Fruit fly (Drosophila melanogaster) whole organism, embryonic: ENCODE data around the gene EMC3.

ENCODE experiments used
- Aef1 ChIP-seq: fragments of 200-800 bp; sonication (Bioruptor generic); IDR thresholded peaks from 3 replicates; pipeline ENCODE4 v1.3.6; 2022; ENCODE audit warnings: missing biosample characterization, missing genetic modification characterization
- Atf-2 ChIP-seq: fragments of 200-800 bp; sonication (Bioruptor generic); optimal IDR thresholded peaks from 2 replicates; lab custom pipeline; 2016; ENCODE audit warnings: missing biosample characterization, missing genetic modification characterization
- Awh ChIP-seq: fragments of 200-800 bp; sonication (Bioruptor generic); IDR thresholded peaks from 2 replicates; pipeline ENCODE4, ENCODE4 v1.3.6; 2022; ENCODE audit warnings: missing biosample characterization, missing genetic modification characterization
- CG10462 ChIP-seq: fragments of 200-800 bp; sonication (Bioruptor generic); optimal IDR thresholded peaks from 2 replicates; lab custom pipeline; 2016; ENCODE audit warnings: missing biosample characterization, missing genetic modification characterization
- CG12219 ChIP-seq: fragments of 200-800 bp; sonication (Bioruptor generic); optimal IDR thresholded peaks from 3 replicates; lab custom pipeline; 2018; ENCODE audit warnings: missing biosample characterization, mild to moderate bottlenecking, missing genetic modification characterization
- CG12769 ChIP-seq: fragments of 200-800 bp; sonication (Bioruptor generic); optimal IDR thresholded peaks from 2 replicates; lab custom pipeline; 2019; ENCODE audit warnings: missing biosample characterization, mild to moderate bottlenecking, missing genetic modification characterization, moderate library complexity
- CG14667 ChIP-seq: fragments of 200-800 bp; sonication (Bioruptor generic); IDR thresholded peaks from 2 replicates; pipeline ENCODE4 v1.3.6; 2022; ENCODE audit warnings: missing biosample characterization, missing genetic modification characterization
- CG14860 ChIP-seq: fragments of 200-800 bp; sonication (Bioruptor generic); IDR thresholded peaks from 3 replicates; pipeline ENCODE4 v1.3.6; 2022; ENCODE audit warnings: missing biosample characterization, missing genetic modification characterization; ENCODE audit not compliant: partially characterized antibody
- CG1529 ChIP-seq: fragments of 200-800 bp; sonication (Bioruptor generic); optimal IDR thresholded peaks from 3 replicates; lab custom pipeline; 2018; ENCODE audit warnings: missing biosample characterization, missing genetic modification characterization
- CG15696 ChIP-seq: fragments of 200-800 bp; sonication (Bioruptor generic); optimal IDR thresholded peaks from 2 replicates; lab custom pipeline; 2019; ENCODE audit warnings: missing biosample characterization, mild to moderate bottlenecking, missing genetic modification characterization, moderate library complexity
- CG17568 ChIP-seq: fragments of 200-800 bp; sonication (Bioruptor generic); optimal IDR thresholded peaks from 2 replicates; lab custom pipeline; 2018; ENCODE audit warnings: missing biosample characterization, mild to moderate bottlenecking, missing genetic modification characterization, moderate library complexity
- CG1792 ChIP-seq: fragments of 200-800 bp; sonication (Bioruptor generic); optimal IDR thresholded peaks from 2 replicates; lab custom pipeline; 2016; ENCODE audit warnings: missing biosample characterization, missing genetic modification characterization
- CG1832 ChIP-seq: fragments of 200-800 bp; sonication (Bioruptor generic); optimal IDR thresholded peaks from 2 replicates; lab custom pipeline; 2017; ENCODE audit warnings: missing biosample characterization, mild to moderate bottlenecking, missing genetic modification characterization, inconsistent platforms
- CG18599 ChIP-seq: fragments of 200-800 bp; sonication (Bioruptor generic); optimal IDR thresholded peaks from 3 replicates; lab custom pipeline; 2017; ENCODE audit warnings: missing biosample characterization, missing genetic modification characterization, mild to moderate bottlenecking, moderate library complexity, missing genetic modification reagents
- CG3163 ChIP-seq: fragments of 200-800 bp; sonication (Bioruptor generic); optimal IDR thresholded peaks from 3 replicates; lab custom pipeline; 2016; ENCODE audit warnings: missing biosample characterization, missing genetic modification characterization
- CG32772 ChIP-seq: fragments of 200-800 bp; sonication (Bioruptor generic); IDR thresholded peaks from 2 replicates; pipeline ENCODE4 v1.3.6; 2022; ENCODE audit warnings: missing biosample characterization, missing genetic modification characterization
- CG6654 ChIP-seq: fragments of 200-800 bp; sonication (Bioruptor generic); optimal IDR thresholded peaks from 2 replicates; lab custom pipeline; 2017; ENCODE audit warnings: missing biosample characterization, mild to moderate bottlenecking, missing genetic modification characterization
- CG6683 ChIP-seq: fragments of 200-800 bp; sonication (Bioruptor generic); optimal IDR thresholded peaks from 2 replicates; lab custom pipeline; 2017; ENCODE audit warnings: missing biosample characterization, mild to moderate bottlenecking, missing genetic modification characterization, missing genetic modification reagents
- CG7928 ChIP-seq: fragments of 200-800 bp; sonication (Bioruptor generic); optimal IDR thresholded peaks from 2 replicates; lab custom pipeline; 2017; ENCODE audit warnings: missing biosample characterization, mild to moderate bottlenecking, missing genetic modification characterization
- CG8089 ChIP-seq: fragments of 200-800 bp; sonication (Bioruptor generic); optimal IDR thresholded peaks from 3 replicates; lab custom pipeline; 2016; ENCODE audit warnings: missing biosample characterization, missing genetic modification characterization
- CG8924 ChIP-seq: fragments of 200-800 bp; optimal IDR thresholded peaks from 3 replicates; lab custom pipeline; 2019; ENCODE audit warnings: missing biosample characterization, mild to moderate bottlenecking, missing genetic modification characterization, moderate library complexity
- CG9437 ChIP-seq: fragments of 200-800 bp; sonication (Bioruptor generic); optimal IDR thresholded peaks from 2 replicates; lab custom pipeline; 2018; ENCODE audit warnings: missing biosample characterization, mild to moderate bottlenecking, missing genetic modification characterization
- CTCF ChIP-seq: fragments of 200-800 bp; sonication (Bioruptor generic); optimal IDR thresholded peaks from 2 replicates; lab custom pipeline; 2017; ENCODE audit warnings: missing biosample characterization, mild to moderate bottlenecking, missing genetic modification characterization, moderate library complexity
- Camta ChIP-seq: fragments of 200-800 bp; sonication (Bioruptor generic); optimal IDR thresholded peaks from 2 replicates; lab custom pipeline; 2016; ENCODE audit warnings: missing biosample characterization, missing genetic modification characterization
- Deaf1 ChIP-seq: fragments of 200-800 bp; optimal IDR thresholded peaks from 3 replicates; lab custom pipeline; 2019; ENCODE audit warnings: missing biosample characterization, mild to moderate bottlenecking, missing genetic modification characterization, moderate library complexity
- Dll ChIP-seq: fragments of 200-800 bp; sonication (Bioruptor generic); IDR thresholded peaks from 4 replicates; pipeline ENCODE4 v1.3.6; 2022; ENCODE audit warnings: missing biosample characterization, missing genetic modification characterization; ENCODE audit not compliant: partially characterized antibody
- E2f1 ChIP-seq: fragments of 200-800 bp; sonication (Bioruptor generic); IDR thresholded peaks from 2 replicates; pipeline ENCODE4 v1.3.6; 2022; ENCODE audit warnings: missing biosample characterization, missing genetic modification characterization
- HLH3B ChIP-seq: fragments of 200-800 bp; sonication (Bioruptor generic); IDR thresholded peaks from 2 replicates; pipeline ENCODE4 v1.3.6; 2022; ENCODE audit warnings: missing biosample characterization, missing genetic modification characterization
- Neu2 ChIP-seq: fragments of 200-800 bp; sonication (Bioruptor generic); optimal IDR thresholded peaks from 3 replicates; lab custom pipeline; 2016; ENCODE audit warnings: missing biosample characterization, missing genetic modification characterization, borderline replicate concordance
- Opbp ChIP-seq: fragments of 200-800 bp; sonication (Bioruptor generic); IDR thresholded peaks from 3 replicates; pipeline ENCODE4 v1.3.6; 2022; ENCODE audit warnings: missing biosample characterization, missing genetic modification characterization; ENCODE audit not compliant: partially characterized antibody
- Sry-δ ChIP-seq: fragments of 200-800 bp; sonication (Bioruptor generic); optimal IDR thresholded peaks from 2 replicates; lab custom pipeline; 2016; ENCODE audit warnings: missing biosample characterization, missing genetic modification characterization
- Vsx1 ChIP-seq: fragments of 200-800 bp; sonication (Bioruptor generic); optimal IDR thresholded peaks from 2 replicates; lab custom pipeline; 2017; ENCODE audit warnings: missing biosample characterization, mild to moderate bottlenecking, missing genetic modification characterization, missing genetic modification reagents
- al ChIP-seq: fragments of 200-800 bp; sonication (Bioruptor generic); IDR thresholded peaks from 2 replicates; pipeline ENCODE4 v1.3.6; 2022; ENCODE audit warnings: missing biosample characterization, missing genetic modification characterization
- bab2 ChIP-seq: fragments of 200-800 bp; sonication (Bioruptor generic); optimal IDR thresholded peaks from 2 replicates; lab custom pipeline; 2016; ENCODE audit warnings: missing biosample characterization, missing genetic modification characterization
- dimm ChIP-seq: fragments of 200-800 bp; sonication (Bioruptor generic); IDR thresholded peaks from 2 replicates; pipeline ENCODE4 v1.3.6; 2022; ENCODE audit warnings: missing biosample characterization, missing genetic modification characterization
- ems ChIP-seq: fragments of 200-800 bp; sonication (Bioruptor generic); optimal IDR thresholded peaks from 3 replicates; lab custom pipeline; 2016; ENCODE audit warnings: missing biosample characterization, missing genetic modification characterization
- fd102C ChIP-seq: fragments of 200-800 bp; sonication (Bioruptor generic); optimal IDR thresholded peaks from 2 replicates; lab custom pipeline; 2018; ENCODE audit warnings: missing biosample characterization, mild to moderate bottlenecking, missing genetic modification characterization, moderate library complexity
- fru ChIP-seq: fragments of >200 bp; optimal IDR thresholded peaks from 2 replicates; lab custom pipeline; 2017
- gro ChIP-seq: fragments of 200-800 bp; sonication (Bioruptor generic); optimal IDR thresholded peaks from 2 replicates; lab custom pipeline; 2016; ENCODE audit warnings: missing biosample characterization, missing genetic modification characterization
- hb ChIP-seq: fragments of 200-800 bp; sonication (Bioruptor generic); IDR thresholded peaks from 3 replicates; pipeline ENCODE4 v1.3.6; 2022; ENCODE audit warnings: missing biosample characterization, missing genetic modification characterization; ENCODE audit not compliant: partially characterized antibody
- her ChIP-seq: fragments of 200-800 bp; sonication (Bioruptor generic); optimal IDR thresholded peaks from 2 replicates; lab custom pipeline; 2016; ENCODE audit warnings: missing biosample characterization, missing genetic modification characterization
- hkb ChIP-seq, 2 experiments: fragments of 200-800 bp in 1 of 2; fragments of >200 bp in 1 of 2; sonication (Bioruptor generic) in 1 of 2; IDR thresholded peaks in 1 of 2; optimal IDR thresholded peaks in 1 of 2; 2 replicates each; pipeline versions ENCODE4 v1.3.6 to Lab custom; 2017 to 2022; ENCODE audit warnings: missing biosample characterization in 1 of 2, missing genetic modification characterization in 1 of 2
- knrl ChIP-seq: fragments of 200-800 bp; sonication (Bioruptor generic); IDR thresholded peaks from 3 replicates; pipeline ENCODE4 v1.3.6; 2022; ENCODE audit warnings: missing biosample characterization, missing genetic modification characterization; ENCODE audit not compliant: partially characterized antibody
- luna ChIP-seq: fragments of 200-800 bp; sonication (Bioruptor generic); optimal IDR thresholded peaks from 2 replicates; lab custom pipeline; 2016; ENCODE audit warnings: missing biosample characterization, missing genetic modification characterization
- mam ChIP-seq: fragments of 200-800 bp; sonication (Bioruptor generic); optimal IDR thresholded peaks from 3 replicates; lab custom pipeline; 2016; ENCODE audit warnings: missing biosample characterization, missing genetic modification characterization
- phol ChIP-seq: fragments of 200-800 bp; sonication (Bioruptor generic); optimal IDR thresholded peaks from 3 replicates; lab custom pipeline; 2018; ENCODE audit warnings: missing biosample characterization, mild to moderate bottlenecking, missing genetic modification characterization, moderate library complexity
- ranshi ChIP-seq: fragments of 200-800 bp; sonication (Bioruptor generic); IDR thresholded peaks from 2 replicates; pipeline ENCODE4 v1.3.6; 2022; ENCODE audit warnings: missing biosample characterization, missing genetic modification characterization
- salm ChIP-seq: fragments of 200-800 bp; sonication (Bioruptor generic); optimal IDR thresholded peaks from 2 replicates; lab custom pipeline; 2018; ENCODE audit warnings: missing biosample characterization, mild to moderate bottlenecking, missing genetic modification characterization
- shn ChIP-seq: fragments of 200-800 bp; sonication (Bioruptor generic); optimal IDR thresholded peaks from 3 replicates; lab custom pipeline; 2016; ENCODE audit warnings: missing biosample characterization, missing genetic modification characterization
- tap ChIP-seq: fragments of 200-800 bp; optimal IDR thresholded peaks from 3 replicates; lab custom pipeline; 2019; ENCODE audit warnings: missing biosample characterization, mild to moderate bottlenecking, missing genetic modification characterization, moderate library complexity
- wek ChIP-seq: fragments of 200-800 bp; sonication (Bioruptor generic); optimal IDR thresholded peaks from 3 replicates; lab custom pipeline; 2018; ENCODE audit warnings: missing biosample characterization, mild to moderate bottlenecking, missing genetic modification characterization, moderate library complexity

Gene EMC3

DNA sequence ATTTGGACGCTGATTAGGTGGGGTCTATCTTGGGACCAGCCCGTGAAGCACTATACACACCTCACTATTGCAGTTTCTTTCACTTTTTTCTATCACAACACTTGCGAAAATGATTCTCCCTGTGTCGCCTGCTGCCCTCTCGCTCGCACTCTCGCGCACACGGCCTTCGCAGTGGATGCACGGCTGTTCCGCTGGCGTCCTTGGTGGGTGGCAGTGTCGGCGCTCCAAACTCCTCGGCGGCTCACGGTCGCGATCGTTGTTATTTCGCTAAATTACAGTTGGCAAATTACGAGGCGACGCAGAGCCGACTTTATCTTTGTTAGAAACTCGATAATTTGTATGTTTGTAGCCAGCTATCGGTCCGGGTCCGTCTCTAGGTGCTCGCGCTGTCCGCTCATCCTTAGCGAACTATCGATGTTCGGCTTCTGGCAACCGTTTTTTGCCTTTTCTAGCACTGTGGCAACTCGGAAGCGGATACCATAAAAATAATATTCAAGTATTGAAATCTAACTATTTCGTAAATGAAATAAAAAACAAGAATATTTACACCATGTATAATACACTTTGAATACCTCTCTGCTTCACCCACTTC is 35.5 kb upstream of the EMC3 start, which contains the start of gene Ubc2 (continued):
- TF ChIP-seq Sry-δ (GFP tag; lab: Kevin White, UChicago) (peak; percentile 98), ems (GFP tag; lab: Kevin White, UChicago) (no peak), Opbp (GFP tag; lab: Robert Waterston, UW) (peak; percentile 90), HLH3B (0 out of 2 replicates have a peak, but pooled peaks have one; percentile 21), knrl (peak; percentile 83), her (no peak), dimm (GFP tag; lab: Robert Waterston, UW) (no peak), Awh (GFP tag; lab: Robert Waterston, UW) (no peak), luna (GFP tag; lab: Kevin White, UChicago) (no peak), wek (GFP tag; lab: Kevin White, UChicago) (no peak), CG6654 (GFP tag; lab: Kevin White, UChicago) (no peak), CG14860 (GFP tag; lab: Robert Waterston, UW) (peak; percentile 63), CG12769 (tag; lab: Kevin White, UChicago) (no peak), CG17568 (GFP tag; lab: Kevin White, UChicago) (no peak), Atf-2 (GFP tag; lab: Kevin White, UChicago) (no peak), CG14667 (GFP tag; lab: Robert Waterston, UW) (no peak), CG1832 (GFP tag; lab: Kevin White, UChicago) (peak; percentile 73), CG18599 (GFP tag; lab: Kevin White, UChicago) (no peak), fd102C (GFP tag; lab: Kevin White, UChicago) (no peak), Deaf1 (no peak), CG1529 (GFP tag; lab: Kevin White, UChicago) (no peak), al (GFP tag; lab: Robert Waterston, UW) (no peak), CG12219 (GFP tag; lab: Kevin White, UChicago) (no peak), hkb (optimal IDR thresholded peaks at IDR 0.05; lab: Kevin White, UChicago) (no peak), hkb (GFP tag; IDR thresholded peaks at IDR 0.05; lab: Robert Waterston, UW) (no peak), fru (lab: Kevin White, UChicago) (no peak), ranshi (GFP tag; lab: Robert Waterston, UW) (no peak), CG10462 (no peak), phol (tag; lab: Kevin White, UChicago) (peak; percentile 34), CG7928 (no peak), bab2 (peak; percentile 7), CG3163 (GFP tag; lab: Kevin White, UChicago) (no peak), CG8089 (no peak), Neu2 (GFP tag; lab: Kevin White, UChicago) (no peak), CG9437 (GFP tag; lab: Kevin White, UChicago) (no peak), Vsx1 (GFP tag; lab: Kevin White, UChicago) (no peak), CG15696 (tag; lab: Kevin White, UChicago) (no peak), CG8924 (tag; lab: Kevin White, UChicago) (no peak), Dll (GFP tag; lab: Robert Waterston, UW) (peak; percentile 79), Camta (GFP tag; lab: Kevin White, UChicago) (peak; percentile 12), Aef1 (GFP tag; lab: Robert Waterston, UW) (no peak), salm (tag; lab: Kevin White, UChicago) (no peak), mam (peak; percentile 43), CG32772 (GFP tag; lab: Robert Waterston, UW) (no peak), CTCF (no peak), CG1792 (GFP tag; lab: Kevin White, UChicago) (no peak), gro (GFP tag; lab: Kevin White, UChicago) (peak; percentile 31), CG6683 (GFP tag; lab: Kevin White, UChicago) (no peak), shn (GFP tag; lab: Kevin White, UChicago) (no peak), hb (peak; percentile 73), tap (tag; lab: Kevin White, UChicago) (no peak), E2f1 (GFP tag; lab: Robert Waterston, UW) (no peak)
